Fruit fly (Drosophila melanogaster) whole organism, embryonic: ENCODE data around the gene inaE.

Experiments
- Adf1 ChIP-seq: fragments of 200-800 bp; sonication (Bioruptor generic); IDR thresholded peaks from 2 replicates; pipeline ENCODE4 v1.3.6; 2022; ENCODE audit warnings: missing biosample characterization, missing genetic modification characterization
- Bteb2 ChIP-seq: fragments of 200-800 bp; sonication (Bioruptor generic); optimal IDR thresholded peaks from 2 replicates; lab custom pipeline; 2016; ENCODE audit warnings: missing biosample characterization, missing genetic modification characterization
- CG10321 ChIP-seq: fragments of 200-800 bp; sonication (Bioruptor generic); IDR thresholded peaks from 2 replicates; pipeline ENCODE4 v1.3.6; 2022; ENCODE audit warnings: missing biosample characterization, missing genetic modification characterization
- CG12391 ChIP-seq: fragments of 200-800 bp; sonication (Bioruptor generic); optimal IDR thresholded peaks from 3 replicates; lab custom pipeline; 2018; ENCODE audit warnings: missing biosample characterization, mild to moderate bottlenecking, missing genetic modification characterization, moderate library complexity
- CG12744 ChIP-seq: fragments of 200-800 bp; sonication (Bioruptor generic); optimal IDR thresholded peaks from 2 replicates; lab custom pipeline; 2016; ENCODE audit warnings: missing biosample characterization, missing genetic modification characterization
- CG13424 ChIP-seq: fragments of 200-800 bp; sonication (Bioruptor generic); optimal IDR thresholded peaks from 2 replicates; lab custom pipeline; 2019; ENCODE audit warnings: missing biosample characterization, mild to moderate bottlenecking, missing genetic modification characterization, moderate library complexity
- CG14710 ChIP-seq: fragments of 200-800 bp; sonication (Bioruptor generic); optimal IDR thresholded peaks from 3 replicates; lab custom pipeline; 2019; ENCODE audit warnings: missing biosample characterization, mild to moderate bottlenecking, missing genetic modification characterization, moderate library complexity
- CG14860 ChIP-seq: fragments of 200-800 bp; sonication (Bioruptor generic); IDR thresholded peaks from 3 replicates; pipeline ENCODE4 v1.3.6; 2022; ENCODE audit warnings: missing biosample characterization, missing genetic modification characterization; ENCODE audit not compliant: partially characterized antibody
- CG15601 ChIP-seq: fragments of 200-800 bp; sonication (Bioruptor generic); optimal IDR thresholded peaks from 3 replicates; lab custom pipeline; 2019; ENCODE audit warnings: missing biosample characterization, mild to moderate bottlenecking, missing genetic modification characterization, moderate library complexity
- CG16813 ChIP-seq: fragments of 200-800 bp; sonication (Bioruptor generic); IDR thresholded peaks from 3 replicates; pipeline ENCODE4 v1.3.6; 2022; ENCODE audit warnings: missing biosample characterization, missing genetic modification characterization; ENCODE audit not compliant: partially characterized antibody
- CG16863 ChIP-seq: fragments of 200-800 bp; sonication (Bioruptor generic); optimal IDR thresholded peaks from 3 replicates; lab custom pipeline; 2016; ENCODE audit warnings: missing biosample characterization, missing genetic modification characterization
- CG1792 ChIP-seq: fragments of 200-800 bp; sonication (Bioruptor generic); optimal IDR thresholded peaks from 2 replicates; lab custom pipeline; 2016; ENCODE audit warnings: missing biosample characterization, missing genetic modification characterization
- CG2202 ChIP-seq: fragments of 200-800 bp; sonication (Bioruptor generic); optimal IDR thresholded peaks from 2 replicates; lab custom pipeline; 2018; ENCODE audit warnings: missing biosample characterization, mild to moderate bottlenecking, missing genetic modification characterization
- CG3726 ChIP-seq: fragments of 200-800 bp; sonication (Bioruptor generic); IDR thresholded peaks from 3 replicates; pipeline ENCODE4, ENCODE4 v1.3.6; 2022; ENCODE audit warnings: missing biosample characterization, missing genetic modification characterization
- CG43689 ChIP-seq: fragments of 200-800 bp; sonication (Bioruptor generic); IDR thresholded peaks from 2 replicates; pipeline ENCODE4 v1.3.6; 2022; ENCODE audit warnings: missing biosample characterization, missing genetic modification characterization
- CG4617 ChIP-seq: fragments of 200-800 bp; sonication (Bioruptor generic); optimal IDR thresholded peaks from 3 replicates; lab custom pipeline; 2016; ENCODE audit warnings: missing biosample characterization, missing genetic modification characterization, borderline replicate concordance
- CG4854 ChIP-seq: fragments of 200-800 bp; sonication (Bioruptor generic); optimal IDR thresholded peaks from 2 replicates; lab custom pipeline; 2016; ENCODE audit warnings: missing biosample characterization, missing genetic modification characterization, inconsistent platforms
- CG5180 ChIP-seq: fragments of 200-800 bp; sonication (Bioruptor generic); optimal IDR thresholded peaks from 3 replicates; lab custom pipeline; 2017; ENCODE audit warnings: missing biosample characterization, missing genetic modification characterization, mild to moderate bottlenecking, moderate library complexity, missing genetic modification reagents
- CG7839 ChIP-seq: fragments of 200-800 bp; sonication (Bioruptor generic); optimal IDR thresholded peaks from 3 replicates; lab custom pipeline; 2018; ENCODE audit warnings: missing biosample characterization, mild to moderate bottlenecking, missing genetic modification characterization, moderate library complexity
- CoRest ChIP-seq: fragments of 200-800 bp; sonication (Bioruptor generic); optimal IDR thresholded peaks from 3 replicates; lab custom pipeline; 2018; ENCODE audit warnings: missing biosample characterization, mild to moderate bottlenecking, missing genetic modification characterization, moderate library complexity
- D ChIP-seq, 2 experiments: fragments of 200-800 bp in 1 of 2; fragments of >200 bp in 1 of 2; sonication (Bioruptor generic) in 1 of 2; optimal IDR thresholded peaks; 2 replicates in 1 of 2; 3 replicates in 1 of 2; lab custom pipeline; 2017; ENCODE audit warnings: mild to moderate bottlenecking in 1 of 2, missing biosample characterization in 1 of 2, missing genetic modification characterization in 1 of 2, missing genetic modification reagents in 1 of 2
- Dref ChIP-seq: fragments of 200-800 bp; sonication (Bioruptor generic); IDR thresholded peaks from 2 replicates; pipeline ENCODE4 v1.3.6; 2022; ENCODE audit warnings: missing biosample characterization, missing genetic modification characterization
- Elba2 ChIP-seq: fragments of 200-800 bp; sonication (Bioruptor generic); optimal IDR thresholded peaks from 3 replicates; lab custom pipeline; 2016; ENCODE audit warnings: missing biosample characterization, missing genetic modification characterization
- Fer1 ChIP-seq: fragments of 200-800 bp; sonication (Bioruptor generic); optimal IDR thresholded peaks from 2 replicates; lab custom pipeline; 2017; ENCODE audit warnings: missing biosample characterization, mild to moderate bottlenecking, missing genetic modification characterization
- Fer3 ChIP-seq: fragments of 200-800 bp; sonication (Bioruptor generic); optimal IDR thresholded peaks from 2 replicates; lab custom pipeline; 2018; ENCODE audit warnings: missing biosample characterization, mild to moderate bottlenecking, missing genetic modification characterization, moderate library complexity
- Gsc ChIP-seq: fragments of 200-800 bp; sonication (Bioruptor generic); IDR thresholded peaks from 2 replicates; pipeline ENCODE4 v1.3.6; 2022; ENCODE audit warnings: missing biosample characterization, missing genetic modification characterization
- Hsf ChIP-seq: fragments of 200-800 bp; sonication (Bioruptor generic); optimal IDR thresholded peaks from 3 replicates; lab custom pipeline; 2016; ENCODE audit warnings: missing biosample characterization, missing genetic modification characterization
- Lpt ChIP-seq: fragments of >200 bp; optimal IDR thresholded peaks from 2 replicates; lab custom pipeline; 2018; ENCODE audit warnings: missing biosample characterization, missing genetic modification characterization
- Med ChIP-seq: fragments of 200-800 bp; sonication (Bioruptor generic); peaks from one replicate; lab custom pipeline; 2016; ENCODE audit warnings: missing biosample characterization, missing genetic modification characterization, mild to moderate bottlenecking, inconsistent platforms, moderate library complexity
- NK7.1 ChIP-seq: fragments of 200-800 bp; sonication (Bioruptor generic); optimal IDR thresholded peaks from 3 replicates; lab custom pipeline; 2016; ENCODE audit warnings: missing biosample characterization, missing genetic modification characterization
- NfI ChIP-seq: fragments of 200-800 bp; sonication (Bioruptor generic); optimal IDR thresholded peaks from 3 replicates; lab custom pipeline; 2018; ENCODE audit warnings: missing biosample characterization, mild to moderate bottlenecking, missing genetic modification characterization, moderate library complexity
- Opbp ChIP-seq: fragments of 200-800 bp; sonication (Bioruptor generic); IDR thresholded peaks from 3 replicates; pipeline ENCODE4 v1.3.6; 2022; ENCODE audit warnings: missing biosample characterization, missing genetic modification characterization; ENCODE audit not compliant: partially characterized antibody
- Rx ChIP-seq: fragments of 200-800 bp; sonication (Bioruptor generic); IDR thresholded peaks from 2 replicates; pipeline ENCODE4 v1.3.6; 2022; ENCODE audit warnings: missing biosample characterization, missing genetic modification characterization
- aop ChIP-seq: fragments of 200-800 bp; sonication (Bioruptor generic); IDR thresholded peaks from 2 replicates; pipeline ENCODE4 v1.3.6; 2022; ENCODE audit warnings: missing biosample characterization, missing genetic modification characterization
- bab2 ChIP-seq: fragments of 200-800 bp; sonication (Bioruptor generic); optimal IDR thresholded peaks from 2 replicates; lab custom pipeline; 2016; ENCODE audit warnings: missing biosample characterization, missing genetic modification characterization
- bbx ChIP-seq: fragments of 200-800 bp; sonication (Bioruptor generic); IDR thresholded peaks from 2 replicates; pipeline ENCODE4 v1.3.6; 2022; ENCODE audit warnings: missing biosample characterization, missing genetic modification characterization; ENCODE audit not compliant: partially characterized antibody
- bowl ChIP-seq: fragments of 200-800 bp; sonication (Bioruptor generic); IDR thresholded peaks from 2 replicates; pipeline ENCODE4 v1.3.6; 2022; ENCODE audit warnings: missing biosample characterization, missing genetic modification characterization
- crc ChIP-seq: fragments of 200-800 bp; sonication (Bioruptor generic); optimal IDR thresholded peaks from 2 replicates; lab custom pipeline; 2016; ENCODE audit warnings: missing biosample characterization, missing genetic modification characterization
- da ChIP-seq: fragments of 200-800 bp; sonication (Bioruptor generic); optimal IDR thresholded peaks from 2 replicates; lab custom pipeline; 2016; ENCODE audit warnings: missing biosample characterization, missing genetic modification characterization
- grn ChIP-seq: fragments of 200-800 bp; sonication (Bioruptor generic); optimal IDR thresholded peaks from 3 replicates; lab custom pipeline; 2017; ENCODE audit warnings: missing biosample characterization, missing genetic modification characterization
- gsb-n ChIP-seq: fragments of 200-800 bp; sonication (Bioruptor generic); optimal IDR thresholded peaks from 3 replicates; lab custom pipeline; 2018; ENCODE audit warnings: missing biosample characterization, mild to moderate bottlenecking, missing genetic modification characterization
- jumu ChIP-seq: fragments of 200-800 bp; sonication (Bioruptor generic); optimal IDR thresholded peaks from 3 replicates; lab custom pipeline; 2016; ENCODE audit warnings: missing biosample characterization, missing genetic modification characterization
- onecut ChIP-seq: fragments of 200-800 bp; sonication (Bioruptor generic); IDR thresholded peaks from 2 replicates; pipeline ENCODE4 v1.3.6; 2022; ENCODE audit warnings: missing biosample characterization, missing genetic modification characterization
- sc ChIP-seq, 3 experiments: fragments of >200 bp in 2 of 3; fragments of 200-800 bp in 1 of 3; sonication (Bioruptor generic) in 1 of 3; optimal IDR thresholded peaks; 2 replicates in 2 of 3; 3 replicates in 1 of 3; lab custom pipeline; 2017; ENCODE audit warnings: mild to moderate bottlenecking in 1 of 3, missing biosample characterization in 1 of 3, missing genetic modification characterization in 1 of 3, missing genetic modification reagents in 1 of 3
- shn ChIP-seq: fragments of 200-800 bp; sonication (Bioruptor generic); optimal IDR thresholded peaks from 3 replicates; lab custom pipeline; 2016; ENCODE audit warnings: missing biosample characterization, missing genetic modification characterization
- sob ChIP-seq: fragments of 200-800 bp; sonication (Bioruptor generic); IDR thresholded peaks from 2 replicates; pipeline ENCODE4 v1.3.6; 2022; ENCODE audit warnings: missing biosample characterization, missing genetic modification characterization
- tio ChIP-seq: fragments of 200-800 bp; sonication (Bioruptor generic); optimal IDR thresholded peaks from 2 replicates; lab custom pipeline; 2017; ENCODE audit warnings: missing biosample characterization, missing genetic modification characterization, inconsistent platforms
- twi ChIP-seq: fragments of 200-800 bp; optimal IDR thresholded peaks from 2 replicates; lab custom pipeline; 2019; ENCODE audit warnings: missing biosample characterization, mild to moderate bottlenecking, missing genetic modification characterization, moderate library complexity
- vvl ChIP-seq: fragments of 200-800 bp; sonication (Bioruptor generic); IDR thresholded peaks from 2 replicates; pipeline ENCODE4 v1.3.6; 2022; ENCODE audit warnings: missing biosample characterization, missing genetic modification characterization

inaE gene

DNA sequence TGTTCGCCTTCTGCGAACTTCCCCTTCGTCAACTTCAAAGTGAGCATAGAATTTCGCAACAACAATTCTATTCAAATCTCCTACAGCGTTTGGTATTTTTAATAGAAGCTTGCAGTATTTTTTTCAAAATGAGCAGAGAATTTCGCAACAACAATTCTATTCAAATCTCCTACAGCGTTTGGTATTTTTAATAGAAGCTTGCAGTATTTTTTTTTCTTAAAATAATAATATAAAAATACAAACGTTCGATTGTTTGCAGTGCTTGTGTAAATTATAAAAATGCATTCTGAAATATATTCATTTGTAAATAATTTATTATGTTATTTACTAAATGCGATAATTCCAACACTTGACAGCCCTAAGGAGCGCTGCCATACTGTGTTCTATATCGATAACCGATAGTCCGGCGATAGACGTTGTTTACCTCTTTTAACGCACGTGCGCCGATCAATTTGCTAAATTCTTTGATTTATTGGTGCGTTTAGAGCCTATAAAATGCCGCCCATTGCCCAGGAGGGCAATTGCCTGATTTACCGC is 26.7 kb upstream of the inaE start, which contains the start of the genes CG32625 and Rtc1 (continued):
- TF ChIP-seq tio (GFP tag; lab: Kevin White, UChicago) (no peak), CG12744 (GFP tag; lab: Kevin White, UChicago) (no peak), Bteb2 (no peak), CG2202 (tag; lab: Kevin White, UChicago) (no peak), CG16863 (no peak), crc (GFP tag; lab: Kevin White, UChicago) (no peak), CG14710 (peak; percentile 82), NfI (GFP tag; lab: Kevin White, UChicago) (peak; percentile 40), CG14860 (peak; percentile 42; the same call in 2 of the 3 replicates), aop (GFP tag; lab: Robert Waterston, UW) (no peak), D (optimal IDR thresholded peaks at IDR 0.05; lab: Kevin White, UChicago) (no peak), D (GFP tag; optimal IDR thresholded peaks at IDR 0.05; lab: Kevin White, UChicago) (no peak), bowl (GFP tag; lab: Robert Waterston, UW) (no peak), da (GFP tag; lab: Kevin White, UChicago) (no peak), Hsf (GFP tag; lab: Kevin White, UChicago) (peak; percentile 28), CG13424 (tag; lab: Kevin White, UChicago) (peak; percentile 60), CG10321 (no peak), Opbp (GFP tag; lab: Robert Waterston, UW) (peak; percentile 51; the same call in 2 of the 3 replicates), Med (GFP tag; lab: Kevin White, UChicago) (peak; percentile 69), NK7.1 (GFP tag; lab: Kevin White, UChicago) (no peak), CG43689 (GFP tag; lab: Robert Waterston, UW) (no peak), Rx (no peak), sc (optimal IDR thresholded peaks at IDR 0.05; lab: Kevin White, UChicago) (no peak), sc (GFP tag; optimal IDR thresholded peaks at IDR 0.05; lab: Kevin White, UChicago) (no peak), shn (GFP tag; lab: Kevin White, UChicago) (no peak), onecut (no peak), CoRest (tag; lab: Kevin White, UChicago) (peak; percentile 60), CG15601 (tag; lab: Kevin White, UChicago) (peak; percentile 54), vvl (GFP tag; lab: Robert Waterston, UW) (peak; percentile 77), twi (tag; lab: Kevin White, UChicago) (no peak), bbx (peak; percentile 45), Dref (GFP tag; lab: Robert Waterston, UW) (peak; percentile 83), gsb-n (tag; lab: Kevin White, UChicago) (peak; percentile 7), Fer3 (tag; lab: Kevin White, UChicago) (peak; percentile 46), Gsc (GFP tag; lab: Robert Waterston, UW) (no peak), Elba2 (GFP tag; lab: Kevin White, UChicago) (no peak), jumu (no peak), Adf1 (GFP tag; lab: Robert Waterston, UW) (no peak), Lpt (GFP tag; lab: Kevin White, UChicago) (no peak), grn (GFP tag; lab: Kevin White, UChicago) (no peak), sob (GFP tag; lab: Robert Waterston, UW) (peak; percentile 61; the same call in 1 of the 2 replicates), Fer1 (GFP tag; lab: Kevin White, UChicago) (peak; percentile 47), CG16813 (GFP tag; lab: Robert Waterston, UW) (peak; percentile 59; the same call in 2 of the 3 replicates), bab2 (GFP tag; lab: Kevin White, UChicago) (no peak), CG7839 (tag; lab: Kevin White, UChicago) (peak; percentile 41), CG3726 (GFP tag; lab: Robert Waterston, UW) (no peak), CG1792 (GFP tag; lab: Kevin White, UChicago) (no peak), CG5180 (no peak), CG12391 (tag; lab: Kevin White, UChicago) (peak; percentile 75), CG4617 (GFP tag; lab: Kevin White, UChicago) (peak; percentile 1), CG4854 (GFP tag; lab: Kevin White, UChicago) (peak; percentile 21)
